Fruit fly (Drosophila melanogaster) whole organism, embryonic: Measurements from ENCODE around the gene Vti1b.
A peak's percentile ranks its signal among the peaks of the same experiment; 100 is the strongest.

Source experiments
- CG10147 ChIP-seq: fragments of 200-800 bp; sonication (Bioruptor generic); optimal IDR thresholded peaks from 2 replicates; lab custom pipeline; 2019; ENCODE audit warnings: missing biosample characterization, mild to moderate bottlenecking, missing genetic modification characterization, moderate library complexity
- CG10209 ChIP-seq: fragments of 200-800 bp; sonication (Bioruptor generic); optimal IDR thresholded peaks from 3 replicates; lab custom pipeline; 2017; ENCODE audit warnings: missing biosample characterization, mild to moderate bottlenecking, missing genetic modification characterization, missing genetic modification reagents
- CG10431 ChIP-seq: fragments of 200-800 bp; sonication (Bioruptor generic); optimal IDR thresholded peaks from 3 replicates; lab custom pipeline; 2018; ENCODE audit warnings: missing biosample characterization, mild to moderate bottlenecking, missing genetic modification characterization
- CG11723 ChIP-seq: fragments of 200-800 bp; sonication (Bioruptor generic); optimal IDR thresholded peaks from 2 replicates; lab custom pipeline; 2017; ENCODE audit warnings: missing biosample characterization, mild to moderate bottlenecking, missing genetic modification characterization
- CG14667 ChIP-seq: fragments of 200-800 bp; sonication (Bioruptor generic); IDR thresholded peaks from 2 replicates; pipeline ENCODE4 v1.3.6; 2022; ENCODE audit warnings: missing biosample characterization, missing genetic modification characterization
- CG14860 ChIP-seq: fragments of 200-800 bp; sonication (Bioruptor generic); IDR thresholded peaks from 3 replicates; pipeline ENCODE4 v1.3.6; 2022; ENCODE audit warnings: missing biosample characterization, missing genetic modification characterization; ENCODE audit not compliant: partially characterized antibody
- CG14965 ChIP-seq: fragments of 200-800 bp; sonication (Bioruptor generic); optimal IDR thresholded peaks from 2 replicates; lab custom pipeline; 2016; ENCODE audit warnings: missing biosample characterization, missing genetic modification characterization, borderline replicate concordance
- CG15011 ChIP-seq: fragments of 200-800 bp; sonication (Bioruptor generic); optimal IDR thresholded peaks from 3 replicates; lab custom pipeline; 2018; ENCODE audit warnings: missing biosample characterization, mild to moderate bottlenecking, missing genetic modification characterization
- CG15601 ChIP-seq: fragments of 200-800 bp; sonication (Bioruptor generic); optimal IDR thresholded peaks from 3 replicates; lab custom pipeline; 2019; ENCODE audit warnings: missing biosample characterization, mild to moderate bottlenecking, missing genetic modification characterization, moderate library complexity
- CG18599 ChIP-seq: fragments of 200-800 bp; sonication (Bioruptor generic); optimal IDR thresholded peaks from 3 replicates; lab custom pipeline; 2017; ENCODE audit warnings: missing biosample characterization, missing genetic modification characterization, mild to moderate bottlenecking, moderate library complexity, missing genetic modification reagents
- CG2875 ChIP-seq: fragments of 200-800 bp; sonication (Bioruptor generic); optimal IDR thresholded peaks from 2 replicates; lab custom pipeline; 2017; ENCODE audit warnings: missing biosample characterization, mild to moderate bottlenecking, missing genetic modification characterization, missing genetic modification reagents
- CG4360 ChIP-seq: fragments of 200-800 bp; sonication (Bioruptor generic); IDR thresholded peaks from 2 replicates; pipeline ENCODE4 v1.3.6; 2022; ENCODE audit warnings: missing biosample characterization, missing genetic modification characterization
- CG6254 ChIP-seq: fragments of 200-800 bp; sonication (Bioruptor generic); optimal IDR thresholded peaks from 3 replicates; lab custom pipeline; 2017; ENCODE audit warnings: mild to moderate bottlenecking, missing biosample characterization, missing genetic modification reagents, missing genetic modification characterization
- CG6272 ChIP-seq: fragments of 200-800 bp; sonication (Bioruptor generic); IDR thresholded peaks from 2 replicates; pipeline ENCODE4 v1.3.6; 2022; ENCODE audit warnings: missing biosample characterization, missing genetic modification characterization
- CG6654 ChIP-seq: fragments of 200-800 bp; sonication (Bioruptor generic); optimal IDR thresholded peaks from 2 replicates; lab custom pipeline; 2017; ENCODE audit warnings: missing biosample characterization, mild to moderate bottlenecking, missing genetic modification characterization
- CG6854 ChIP-seq: fragments of 200-800 bp; sonication (Bioruptor generic); optimal IDR thresholded peaks from 3 replicates; lab custom pipeline; 2017; ENCODE audit warnings: missing biosample characterization, mild to moderate bottlenecking, missing genetic modification characterization
- CG7357 ChIP-seq: fragments of 200-800 bp; sonication (Bioruptor generic); IDR thresholded peaks from 3 replicates; pipeline ENCODE4 v1.3.6; 2022; ENCODE audit warnings: missing biosample characterization, missing genetic modification characterization
- CG7963 ChIP-seq: fragments of 200-800 bp; sonication (Bioruptor generic); IDR thresholded peaks from 3 replicates; pipeline ENCODE4 v1.3.6; 2022; ENCODE audit warnings: missing biosample characterization, missing genetic modification characterization; ENCODE audit not compliant: partially characterized antibody
- CG8924 ChIP-seq: fragments of 200-800 bp; optimal IDR thresholded peaks from 3 replicates; lab custom pipeline; 2019; ENCODE audit warnings: missing biosample characterization, mild to moderate bottlenecking, missing genetic modification characterization, moderate library complexity
- CG9727 ChIP-seq: fragments of 200-800 bp; sonication (Bioruptor generic); optimal IDR thresholded peaks from 3 replicates; lab custom pipeline; 2017; ENCODE audit warnings: missing biosample characterization, mild to moderate bottlenecking, missing genetic modification characterization
- Dip2 ChIP-seq: fragments of 200-800 bp; sonication (Bioruptor generic); IDR thresholded peaks from 2 replicates; pipeline ENCODE4 v1.3.6; 2022; ENCODE audit warnings: missing biosample characterization, missing genetic modification characterization
- Fer2 ChIP-seq: fragments of 200-800 bp; sonication (Bioruptor generic); optimal IDR thresholded peaks from 2 replicates; lab custom pipeline; 2018; ENCODE audit warnings: missing biosample characterization, mild to moderate bottlenecking, missing genetic modification characterization, moderate library complexity
- Hand ChIP-seq: fragments of 200-800 bp; sonication (Bioruptor generic); optimal IDR thresholded peaks from 2 replicates; lab custom pipeline; 2017; ENCODE audit warnings: mild to moderate bottlenecking, missing biosample characterization, missing genetic modification reagents, missing genetic modification characterization
- Hr39 ChIP-seq: fragments of >200 bp; optimal IDR thresholded peaks from 2 replicates; lab custom pipeline; 2017
- Jarid2 ChIP-seq: fragments of 200-800 bp; sonication (Bioruptor generic); optimal IDR thresholded peaks from 3 replicates; lab custom pipeline; 2017; ENCODE audit warnings: mild to moderate bottlenecking, missing biosample characterization, missing genetic modification reagents, missing genetic modification characterization
- Lpt ChIP-seq: fragments of >200 bp; optimal IDR thresholded peaks from 2 replicates; lab custom pipeline; 2018; ENCODE audit warnings: missing biosample characterization, missing genetic modification characterization
- Nf-YC ChIP-seq: fragments of 200-800 bp; optimal IDR thresholded peaks from 3 replicates; lab custom pipeline; 2019; ENCODE audit warnings: missing biosample characterization, mild to moderate bottlenecking, missing genetic modification characterization, moderate library complexity
- Rfx ChIP-seq: fragments of 200-800 bp; sonication (Bioruptor generic); IDR thresholded peaks from 2 replicates; pipeline ENCODE4 v1.3.6; 2022; ENCODE audit warnings: missing biosample characterization, missing genetic modification characterization
- Sox100B ChIP-seq: fragments of 200-800 bp; sonication (Bioruptor generic); optimal IDR thresholded peaks from 3 replicates; lab custom pipeline; 2018; ENCODE audit warnings: missing biosample characterization, mild to moderate bottlenecking, missing genetic modification characterization
- Spps ChIP-seq: fragments of 200-800 bp; sonication (Bioruptor generic); optimal IDR thresholded peaks from 2 replicates; lab custom pipeline; 2018; ENCODE audit warnings: missing biosample characterization, mild to moderate bottlenecking, missing genetic modification characterization
- YL-1 ChIP-seq: fragments of 200-800 bp; sonication (Bioruptor generic); optimal IDR thresholded peaks from 3 replicates; lab custom pipeline; 2017; ENCODE audit warnings: missing biosample characterization, mild to moderate bottlenecking, missing genetic modification characterization
- ara ChIP-seq: fragments of 200-800 bp; sonication (Bioruptor generic); IDR thresholded peaks from 2 replicates; pipeline ENCODE4 v1.3.6; 2022; ENCODE audit warnings: missing biosample characterization, missing genetic modification characterization
- bab2 ChIP-seq: fragments of 200-800 bp; sonication (Bioruptor generic); optimal IDR thresholded peaks from 2 replicates; lab custom pipeline; 2016; ENCODE audit warnings: missing biosample characterization, missing genetic modification characterization
- bcd ChIP-seq: fragments of 200-800 bp; sonication (Bioruptor generic); optimal IDR thresholded peaks from 2 replicates; lab custom pipeline; 2017; ENCODE audit warnings: missing biosample characterization, mild to moderate bottlenecking, missing genetic modification characterization
- chif ChIP-seq, 2 experiments: fragments of 200-800 bp; sonication (Bioruptor generic); optimal IDR thresholded peaks; 3 replicates each; lab custom pipeline; 2016; ENCODE audit warnings: missing biosample characterization in 2 of 2, missing genetic modification characterization in 2 of 2
- crol ChIP-seq: fragments of 200-800 bp; sonication (Bioruptor generic); IDR thresholded peaks from 2 replicates; pipeline ENCODE4 v1.3.6; 2022; ENCODE audit warnings: missing biosample characterization, missing genetic modification characterization
- danr ChIP-seq: fragments of 200-800 bp; sonication (Bioruptor generic); IDR thresholded peaks from 2 replicates; pipeline ENCODE4 v1.3.6; 2022; ENCODE audit warnings: missing biosample characterization, missing genetic modification characterization
- emc ChIP-seq: fragments of 200-800 bp; sonication (Bioruptor generic); optimal IDR thresholded peaks from 2 replicates; lab custom pipeline; 2016; ENCODE audit warnings: missing biosample characterization, missing genetic modification characterization
- insv ChIP-seq, 2 experiments: fragments of 200-800 bp; sonication (Bioruptor generic); optimal IDR thresholded peaks; 3 replicates each; lab custom pipeline; 2016 to 2018; ENCODE audit warnings: missing biosample characterization in 2 of 2, missing genetic modification characterization in 2 of 2
- klu ChIP-seq: fragments of 200-800 bp; sonication (Bioruptor generic); IDR thresholded peaks from 2 replicates; pipeline ENCODE4 v1.3.6; 2022; ENCODE audit warnings: missing biosample characterization, missing genetic modification characterization
- nmo ChIP-seq: fragments of 200-800 bp; sonication (Bioruptor generic); optimal IDR thresholded peaks from 2 replicates; lab custom pipeline; 2018; ENCODE audit warnings: missing biosample characterization, mild to moderate bottlenecking, missing genetic modification characterization, moderate library complexity
- org-1 ChIP-seq: fragments of 200-800 bp; sonication (Bioruptor generic); optimal IDR thresholded peaks from 2 replicates; lab custom pipeline; 2017; ENCODE audit warnings: missing biosample characterization, missing genetic modification characterization
- pnt ChIP-seq: fragments of 200-800 bp; sonication (Bioruptor generic); optimal IDR thresholded peaks from 3 replicates; lab custom pipeline; 2016; ENCODE audit warnings: missing biosample characterization, missing genetic modification characterization
- pros ChIP-seq: fragments of 200-800 bp; sonication (Bioruptor generic); optimal IDR thresholded peaks from 3 replicates; lab custom pipeline; 2019; ENCODE audit warnings: missing biosample characterization, mild to moderate bottlenecking, missing genetic modification characterization, moderate library complexity
- row ChIP-seq: fragments of 200-800 bp; sonication (Bioruptor generic); IDR thresholded peaks from 3 replicates; pipeline ENCODE4 v1.3.6; 2022; ENCODE audit warnings: missing biosample characterization, missing genetic modification characterization
- scrt ChIP-seq: fragments of 200-800 bp; sonication (Bioruptor generic); optimal IDR thresholded peaks from 2 replicates; lab custom pipeline; 2018; ENCODE audit warnings: missing biosample characterization, mild to moderate bottlenecking, missing genetic modification characterization, moderate library complexity
- sisA ChIP-seq: fragments of 200-800 bp; sonication (Bioruptor generic); IDR thresholded peaks from 2 replicates; pipeline ENCODE4 v1.3.6; 2022; ENCODE audit warnings: missing biosample characterization, missing genetic modification characterization
- so ChIP-seq: fragments of 200-800 bp; sonication (Bioruptor generic); IDR thresholded peaks from 3 replicates; pipeline ENCODE4 v1.3.6; 2022; ENCODE audit warnings: missing biosample characterization, missing genetic modification characterization
- stwl ChIP-seq: fragments of 200-800 bp; sonication (Bioruptor generic); optimal IDR thresholded peaks from 3 replicates; lab custom pipeline; 2018; ENCODE audit warnings: missing biosample characterization, mild to moderate bottlenecking, missing genetic modification characterization, moderate library complexity
- zf30C ChIP-seq: fragments of 200-800 bp; sonication (Bioruptor generic); optimal IDR thresholded peaks from 3 replicates; lab custom pipeline; 2018; ENCODE audit warnings: missing biosample characterization, mild to moderate bottlenecking, missing genetic modification characterization

Gene Vti1b

dm6 chr3R:18365978-18366643 is 30.7 kb upstream of the Vti1b start, which contains the start of the genes WRNexo and Nup43 (continued):
- TF ChIP-seq YL-1, result peak; percentile 23
- TF ChIP-seq scrt (GFP tag; lab: Kevin White, UChicago), result no peak
- TF ChIP-seq Nf-YC (tag; lab: Kevin White, UChicago), result peak; percentile 33
- TF ChIP-seq CG10209, result peak; percentile 37
- TF ChIP-seq CG9727 (GFP tag; lab: Kevin White, UChicago), result peak; percentile 19
- no peak for TF ChIP-seq CG10431 (GFP tag; lab: Kevin White, UChicago)
- no peak for TF ChIP-seq CG6854
- no peak for TF ChIP-seq pros (GFP tag; lab: Kevin White, UChicago)
- TF ChIP-seq pnt, result peak; percentile 13
- TF ChIP-seq CG15601, result no peak
- no peak for TF ChIP-seq CG18599 (GFP tag; lab: Kevin White, UChicago)
- TF ChIP-seq CG2875 (GFP tag; lab: Kevin White, UChicago), result no peak
- no peak for TF ChIP-seq Fer2
- no peak for TF ChIP-seq Dip2 (GFP tag; lab: Robert Waterston, UW)
- TF ChIP-seq ara (GFP tag; lab: Robert Waterston, UW), result no peak
- no peak for TF ChIP-seq CG11723 (GFP tag; lab: Kevin White, UChicago)
- no peak for TF ChIP-seq crol (GFP tag; lab: Robert Waterston, UW)
- peak; percentile 72 for TF ChIP-seq row (GFP tag; lab: Robert Waterston, UW)
- TF ChIP-seq CG10147, result no peak
- no peak for TF ChIP-seq Spps (tag; lab: Kevin White, UChicago)
- TF ChIP-seq emc, result no peak
- TF ChIP-seq org-1 (GFP tag; lab: Kevin White, UChicago), result no peak
- TF ChIP-seq Rfx (GFP tag; lab: Robert Waterston, UW), result peak; percentile 59; the same call in 1 of the 2 replicates
- TF ChIP-seq CG7963, result no peak
- TF ChIP-seq CG6254 (GFP tag; lab: Kevin White, UChicago), result no peak
- TF ChIP-seq danr (GFP tag; lab: Robert Waterston, UW), result no peak
- peak; percentile 19 to 27 for TF ChIP-seq chif (GFP tag; optimal IDR thresholded peaks at IDR 0.05; lab: Kevin White, UChicago)
- TF ChIP-seq bcd (GFP tag; lab: Kevin White, UChicago), result peak; percentile 55
- TF ChIP-seq sisA (GFP tag; lab: Robert Waterston, UW), result peak; percentile 14; the same call in 1 of the 2 replicates
- no peak for TF ChIP-seq zf30C (GFP tag; lab: Kevin White, UChicago)
- no peak for TF ChIP-seq Hand
- TF ChIP-seq bab2 (GFP tag; lab: Kevin White, UChicago), result peak; percentile 32
- TF ChIP-seq Hr39 (lab: Kevin White, UChicago), result no peak
- no peak for TF ChIP-seq so (GFP tag; lab: Robert Waterston, UW)
- TF ChIP-seq klu (GFP tag; lab: Robert Waterston, UW), result no peak; the same call in 1 of the 2 replicates
- no peak for TF ChIP-seq Lpt (GFP tag; lab: Kevin White, UChicago)
- TF ChIP-seq Jarid2 (GFP tag; lab: Kevin White, UChicago), result no peak
- no peak for TF ChIP-seq CG14860 (GFP tag; lab: Robert Waterston, UW)
- TF ChIP-seq CG6654 (GFP tag; lab: Kevin White, UChicago), result no peak
- TF ChIP-seq CG6272 (GFP tag; lab: Robert Waterston, UW), result no peak
- peak; percentile 37 for TF ChIP-seq stwl (tag; lab: Kevin White, UChicago)
- no peak for TF ChIP-seq CG4360 (GFP tag; lab: Robert Waterston, UW)
- no peak for TF ChIP-seq CG15011 (GFP tag; lab: Kevin White, UChicago)
- TF ChIP-seq Sox100B (GFP tag; lab: Kevin White, UChicago), result no peak
- 0 out of 3 replicates have a peak, but pooled peaks have one; percentile 23 for TF ChIP-seq CG7357 (GFP tag; lab: Robert Waterston, UW)
- peak; percentile 29 for TF ChIP-seq CG8924 (tag; lab: Kevin White, UChicago)
- peak; percentile 71 for TF ChIP-seq nmo (GFP tag; lab: Kevin White, UChicago)
- TF ChIP-seq CG14965 (GFP tag; lab: Kevin White, UChicago), result no peak
- TF ChIP-seq CG14667 (GFP tag; lab: Robert Waterston, UW), result no peak
- TF ChIP-seq insv (GFP tag; optimal IDR thresholded peaks at IDR 0.05; lab: Kevin White, UChicago), result no peak
